Worm (Caenorhabditis elegans): ENCODE measurements around the gene srd-41.

DNA sequence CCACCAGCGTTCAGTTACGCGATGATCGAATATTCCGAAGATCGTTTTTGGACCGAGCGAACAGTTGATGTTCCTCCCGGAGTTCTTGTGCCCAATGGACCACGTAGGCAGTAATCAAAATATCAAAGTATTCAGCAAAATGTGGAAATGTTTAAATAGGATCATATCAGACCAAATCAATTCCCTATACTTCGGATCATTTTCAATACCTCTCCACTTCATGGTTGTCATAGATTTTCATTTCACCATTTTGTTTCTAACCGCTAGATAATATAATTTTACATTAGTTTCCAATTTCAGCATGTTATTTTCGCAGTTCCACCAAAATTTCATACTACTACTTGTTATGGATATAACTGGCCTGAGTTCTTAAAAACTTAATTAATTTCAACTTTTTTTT lies 9.0 kb upstream of the srd-41 start:
- TF ChIP-seq R02D3.7 (tag; optimal IDR thresholded peaks at IDR 0.05) (no peak), nhr-11 (tag; optimal IDR thresholded peaks at IDR 0.05) (no peak), unc-39 (tag; optimal IDR thresholded peaks at IDR 0.05) (no peak), nhr-23 (tag; optimal IDR thresholded peaks at IDR 0.05) (no peak), sea-2 (GFP tag; optimal IDR thresholded peaks at IDR 0.05) (no peak)

Data from whole organism, L3 larva.